Worm (Caenorhabditis elegans) whole organism, L3 larva: Measurements from ENCODE around the gene Y37E11B.5.

Experiments
- aly-2 ChIP-seq: fragments of 150-350 bp; optimal IDR thresholded peaks from 2 replicates; lab custom pipeline; 2014; ENCODE audit warnings: missing biosample characterization, missing genetic modification characterization
- ceh-16 ChIP-seq: sonication (generic microtip); optimal IDR thresholded peaks from 2 replicates; lab custom pipeline; 2017; ENCODE audit warnings: missing biosample characterization, missing genetic modification characterization
- daf-12 ChIP-seq: fragments of 150-350 bp; optimal IDR thresholded peaks from 2 replicates; lab custom pipeline; 2014; ENCODE audit warnings: missing biosample characterization, missing genetic modification reagents, missing genetic modification characterization
- elt-3 ChIP-seq, 3 experiments: fragments of 150-350 bp in 1 of 3; sonication (generic microtip) in 2 of 3; optimal IDR thresholded peaks; 2 replicates in 2 of 3; 4 replicates in 1 of 3; lab custom pipeline; 2014 to 2017; ENCODE audit warnings: missing biosample characterization in 3 of 3, missing genetic modification characterization in 3 of 3
- fos-1 ChIP-seq: fragments of 150-350 bp; optimal IDR thresholded peaks from 2 replicates; lab custom pipeline; 2014; ENCODE audit warnings: missing biosample characterization, missing genetic modification characterization
- hmg-11 ChIP-seq: sonication (generic microtip); optimal IDR thresholded peaks from 2 replicates; lab custom pipeline; 2016; ENCODE audit warnings: missing genetic modification characterization, missing compliant biosample characterization
- lin-15B ChIP-seq: fragments of 150-350 bp; optimal IDR thresholded peaks from 2 replicates; lab custom pipeline; 2014; ENCODE audit warnings: missing biosample characterization, missing genetic modification characterization
- lin-39 ChIP-seq: fragments of 150-350 bp; optimal IDR thresholded peaks from 2 replicates; lab custom pipeline; 2018; ENCODE audit warnings: missing biosample characterization, missing genetic modification reagents, missing genetic modification characterization
- nhr-25 ChIP-seq: sonication (generic microtip); optimal IDR thresholded peaks from 2 replicates; lab custom pipeline; 2017; ENCODE audit warnings: missing biosample characterization, missing genetic modification characterization
- nhr-43 ChIP-seq: sonication (generic microtip); optimal IDR thresholded peaks from 2 replicates; lab custom pipeline; 2016; ENCODE audit warnings: mild to moderate bottlenecking, missing genetic modification characterization, missing compliant biosample characterization; ENCODE audit not compliant: poor library complexity, severe bottlenecking
- pqm-1 ChIP-seq: fragments of 150-350 bp; optimal IDR thresholded peaks from 2 replicates; lab custom pipeline; 2017; ENCODE audit warnings: missing biosample characterization, missing genetic modification characterization, inconsistent platforms
- tbx-2 ChIP-seq: sonication (generic microtip); optimal IDR thresholded peaks from 2 replicates; lab custom pipeline; 2016; ENCODE audit warnings: mild to moderate bottlenecking, missing genetic modification characterization, missing compliant biosample characterization
- unc-39 ChIP-seq: sonication (generic microtip); optimal IDR thresholded peaks from 4 replicates; lab custom pipeline; 2017; ENCODE audit warnings: missing biosample characterization, missing genetic modification characterization
- ztf-11 ChIP-seq: fragments of 150-350 bp; optimal IDR thresholded peaks from 2 replicates; lab custom pipeline; 2014; ENCODE audit warnings: missing biosample characterization, missing genetic modification characterization

- TF ChIP-seq lin-39 (tag; lab: Kevin White, UChicago): no peak
- no peak for TF ChIP-seq nhr-43 (tag; lab: Kevin White, UChicago)
- no peak for TF ChIP-seq aly-2
- TF ChIP-seq ceh-16 (tag; lab: Kevin White, UChicago): no peak
- no peak for TF ChIP-seq nhr-25 (tag; lab: Kevin White, UChicago)
- no peak for TF ChIP-seq elt-3 (tag; optimal IDR thresholded peaks at IDR 0.05; lab: Kevin White, UChicago)
- no peak for TF ChIP-seq unc-39 (tag; lab: Kevin White, UChicago)
- TF ChIP-seq hmg-11: no peak
- no peak for TF ChIP-seq ztf-11 (tag; lab: Kevin White, UChicago)
- no peak for TF ChIP-seq daf-12 (tag; lab: Kevin White, UChicago)
- TF ChIP-seq fos-1 (tag; lab: Kevin White, UChicago): no peak
- TF ChIP-seq lin-15B (tag; lab: Kevin White, UChicago): no peak
- no peak for TF ChIP-seq pqm-1
- no peak for TF ChIP-seq tbx-2 (tag; lab: Kevin White, UChicago)
Observed at ce11 chrIV:3621805-3622355, 23.5 kb upstream of the Y37E11B.5 start.
